Fruit fly (Drosophila melanogaster): ENCODE data around the gene CG31809.

Gene CG31809

dm6 chr2L:16837158-16837557 is 21.4 kb downstream of the CG31809 start, which contains the start of gene Nepl9:
TSS of gene Nepl9 (minus strand) at chr2L:16837258.
- TF ChIP-seq noc (tag; optimal IDR thresholded peaks at IDR 0.05), result no peak

dm6 chr2L:16834402-16834801 is 24.1 kb downstream of the CG31809 start, which contains the start of gene CG13282:
TSS of gene CG13282 (minus strand) at chr2L:16834502.
- no peak for TF ChIP-seq noc (tag; optimal IDR thresholded peaks at IDR 0.05)

dm6 chr2L:16826872-16827506 is 31.5 kb downstream of the CG31809 start, which contains the start of gene AspRS-m:
TSS of gene AspRS-m (plus strand) at chr2L:16827078.
- TF ChIP-seq noc (tag; optimal IDR thresholded peaks at IDR 0.05), result no peak

- TF ChIP-seq noc (tag; optimal IDR thresholded peaks at IDR 0.05), result peak; percentile 31
Observed at dm6 chr2L:16824905-16825333, 33.6 kb downstream of the CG31809 start, which contains the start of gene Cse1. TSS of gene Cse1 (minus strand) at chr2L:16825207.

- TF ChIP-seq noc (tag; optimal IDR thresholded peaks at IDR 0.05), result no peak
Observed at dm6 chr2L:16820993-16821392, 37.5 kb downstream of the CG31809 start, which contains the start of gene CG13280. TSS of gene CG13280 (minus strand) at chr2L:16821093.

- peak; percentile 93 for TF ChIP-seq noc (tag; optimal IDR thresholded peaks at IDR 0.05)
Observed at dm6 chr2L:16819714-16820113, 38.8 kb downstream of the CG31809 start.

- TF ChIP-seq noc (tag; optimal IDR thresholded peaks at IDR 0.05), result no peak
Observed at dm6 chr2L:16818335-16818973, 40.1 kb downstream of the CG31809 start.

- TF ChIP-seq noc (tag; optimal IDR thresholded peaks at IDR 0.05), result peak; percentile 65
Observed at dm6 chr2L:16817421-16818101, 41.0 kb downstream of the CG31809 start.

- no peak for TF ChIP-seq noc (tag; optimal IDR thresholded peaks at IDR 0.05)
Observed at dm6 chr2L:16816750-16817087, 41.8 kb downstream of the CG31809 start.

dm6 chr2L:16815989-16816749 is 42.3 kb downstream of the CG31809 start, which contains the start of gene mdy:
TSS of gene mdy (plus strand) at chr2L:16816660.
- no peak for TF ChIP-seq noc (tag; optimal IDR thresholded peaks at IDR 0.05)

- no peak for TF ChIP-seq noc (tag; optimal IDR thresholded peaks at IDR 0.05)
Observed at dm6 chr2L:16808752-16809151, 49.8 kb downstream of the CG31809 start.

dm6 chr2L:16804376-16804934 is 54.1 kb downstream of the CG31809 start, which contains the start of gene CG13272:
TSS of gene CG13272 (plus strand) at chr2L:16804884.
- TF ChIP-seq noc (tag; optimal IDR thresholded peaks at IDR 0.05), result no peak

- TF ChIP-seq noc (tag; optimal IDR thresholded peaks at IDR 0.05), result no peak
Observed at dm6 chr2L:16803638-16804037, 54.9 kb downstream of the CG31809 start.

All from whole organism, larva.